Worm (Caenorhabditis elegans) whole organism, young adult: Measurements from ENCODE around the gene F29F11.20.

ENCODE experiments used
- B0336.3 ChIP-seq: fragments of 200-800 bp; sonication (Bioruptor generic); IDR thresholded peaks from 2 replicates; pipeline ENCODE4 v1.3.6; 2022; ENCODE audit warnings: missing genetic modification characterization, missing compliant biosample characterization
- C06A6.2 ChIP-seq: fragments of 200-800 bp; sonication (Bioruptor generic); conservative IDR thresholded peaks from 2 replicates; pipeline ENCODE4 v1.3.6; 2022; ENCODE audit warnings: missing genetic modification characterization, missing compliant biosample characterization
- F23B12.7 ChIP-seq: sonication (generic microtip); optimal IDR thresholded peaks from 2 replicates; lab custom pipeline; 2017; ENCODE audit warnings: missing genetic modification characterization, mild to moderate bottlenecking, missing compliant biosample characterization, antibody characterized with exemption, moderate library complexity; ENCODE audit not compliant: insufficient read depth
- F39B2.1 ChIP-seq: fragments of 200-800 bp; sonication (Bioruptor generic); IDR thresholded peaks from 2 replicates; pipeline ENCODE4 v1.3.6; 2022; ENCODE audit warnings: missing genetic modification reagents, missing genetic modification characterization, missing compliant biosample characterization
- F49E8.2 ChIP-seq: sonication (generic microtip); optimal IDR thresholded peaks from 3 replicates; lab custom pipeline; 2017; ENCODE audit warnings: missing genetic modification characterization, mild to moderate bottlenecking, missing compliant biosample characterization, antibody characterized with exemption, moderate library complexity; ENCODE audit not compliant: insufficient read depth
- F52B5.7 ChIP-seq: sonication (generic microtip); optimal IDR thresholded peaks from 2 replicates; lab custom pipeline; 2016; ENCODE audit warnings: mild to moderate bottlenecking, missing genetic modification characterization, missing compliant biosample characterization
- F57C9.4 ChIP-seq: sonication (generic microtip); optimal IDR thresholded peaks from 2 replicates; lab custom pipeline; 2017; ENCODE audit warnings: mild to moderate bottlenecking, missing genetic modification characterization, missing compliant biosample characterization
- K11D2.4 ChIP-seq: fragments of 200-800 bp; sonication (Bioruptor generic); IDR thresholded peaks from 2 replicates; pipeline ENCODE4 v1.3.6; 2022; ENCODE audit warnings: missing genetic modification reagents, missing genetic modification characterization, missing compliant biosample characterization
- Y79H2A.3 ChIP-seq: fragments of 200-800 bp; sonication (Bioruptor generic); conservative IDR thresholded peaks from 2 replicates; pipeline ENCODE4 v1.3.6; 2022; ENCODE audit warnings: missing genetic modification reagents, missing genetic modification characterization, missing compliant biosample characterization
- Y95B8A.8 ChIP-seq: fragments of 200-800 bp; sonication (Bioruptor generic); IDR thresholded peaks from 2 replicates; pipeline ENCODE4 v1.3.6; 2022; ENCODE audit warnings: missing genetic modification reagents, missing genetic modification characterization, missing compliant biosample characterization
- ZK185.1 ChIP-seq: sonication (generic microtip); optimal IDR thresholded peaks from 2 replicates; lab custom pipeline; 2016; ENCODE audit warnings: mild to moderate bottlenecking, missing genetic modification characterization, missing compliant biosample characterization; ENCODE audit not compliant: poor library complexity, severe bottlenecking
- ama-1 ChIP-seq, 3 experiments: fragments of 150-350 bp in 1 of 3; sonication (generic microtip) in 2 of 3; optimal IDR thresholded peaks; 2 replicates each; lab custom pipeline; 2014 to 2018; ENCODE audit warnings: missing biosample characterization in 2 of 3, missing genetic modification characterization in 2 of 3, missing genetic modification reagents in 2 of 3
- aptf-3 ChIP-seq: fragments of 200-800 bp; sonication (Bioruptor generic); IDR thresholded peaks from 2 replicates; pipeline ENCODE4 v1.3.6; 2022; ENCODE audit warnings: missing genetic modification characterization, missing compliant biosample characterization
- atf-7 ChIP-seq: sonication (generic microtip); optimal IDR thresholded peaks from 2 replicates; lab custom pipeline; 2017; ENCODE audit warnings: mild to moderate bottlenecking, missing genetic modification characterization, missing compliant biosample characterization
- athp-1 ChIP-seq: sonication (generic microtip); optimal IDR thresholded peaks from 2 replicates; lab custom pipeline; 2017; ENCODE audit warnings: mild to moderate bottlenecking, missing genetic modification characterization, missing compliant biosample characterization
- attf-5 ChIP-seq: fragments of 200-800 bp; sonication (Bioruptor generic); optimal IDR thresholded peaks from 2 replicates; lab custom pipeline; 2018; ENCODE audit warnings: mild to moderate bottlenecking, missing genetic modification characterization, missing compliant biosample characterization
- cebp-1 ChIP-seq, 2 experiments: fragments of 200-800 bp in 1 of 2; sonication (Bioruptor generic) in 1 of 2; sonication (generic microtip) in 1 of 2; IDR thresholded peaks in 1 of 2; optimal IDR thresholded peaks in 1 of 2; 2 replicates each; pipeline versions ENCODE4 v1.3.6 to Lab custom; 2017 to 2022; ENCODE audit warnings: missing compliant biosample characterization in 2 of 2, missing genetic modification characterization in 2 of 2, mild to moderate bottlenecking in 1 of 2, missing genetic modification reagents in 1 of 2, moderate library complexity in 1 of 2
- ceh-40 ChIP-seq: fragments of 200-800 bp; sonication (Bioruptor generic); IDR thresholded peaks from 2 replicates; pipeline ENCODE4 v1.3.6; 2022; ENCODE audit warnings: missing genetic modification characterization, missing compliant biosample characterization
- ceh-79 ChIP-seq: sonication (generic microtip); optimal IDR thresholded peaks from 2 replicates; lab custom pipeline; 2017; ENCODE audit warnings: mild to moderate bottlenecking, missing genetic modification characterization, missing compliant biosample characterization
- chd-7 ChIP-seq: sonication (generic microtip); optimal IDR thresholded peaks from 2 replicates; lab custom pipeline; 2016; ENCODE audit warnings: mild to moderate bottlenecking, missing genetic modification characterization, moderate library complexity, missing compliant biosample characterization
- dpl-1 ChIP-seq: fragments of 150-350 bp; optimal IDR thresholded peaks from 2 replicates; lab custom pipeline; 2014; ENCODE audit warnings: missing biosample characterization, missing genetic modification reagents, missing genetic modification characterization
- egl-44 ChIP-seq: fragments of 200-800 bp; sonication (Bioruptor generic); IDR thresholded peaks from 2 replicates; pipeline ENCODE4 v1.3.6; 2022; ENCODE audit warnings: missing genetic modification reagents, missing genetic modification characterization, missing compliant biosample characterization
- ets-4 ChIP-seq: fragments of 200-800 bp; sonication (Bioruptor generic); optimal IDR thresholded peaks from 2 replicates; lab custom pipeline; 2018; ENCODE audit warnings: mild to moderate bottlenecking, missing genetic modification characterization, missing compliant biosample characterization
- lag-1 ChIP-seq: fragments of 200-800 bp; sonication (Bioruptor generic); IDR thresholded peaks from 2 replicates; pipeline ENCODE4 v1.3.6; 2022; ENCODE audit warnings: missing genetic modification reagents, missing genetic modification characterization, missing compliant biosample characterization
- let-526 ChIP-seq: fragments of 200-800 bp; sonication (Bioruptor generic); IDR thresholded peaks from 2 replicates; pipeline ENCODE4 v1.3.6; 2022; ENCODE audit warnings: missing genetic modification reagents, missing genetic modification characterization, missing compliant biosample characterization
- lin-35 ChIP-seq, 3 experiments: fragments of 150-350 bp in 2 of 3; sonication (generic microtip) in 1 of 3; optimal IDR thresholded peaks; 2 replicates each; lab custom pipeline; 2014 to 2018; ENCODE audit warnings: missing biosample characterization in 3 of 3, missing genetic modification characterization in 3 of 3, missing genetic modification reagents in 3 of 3
- madf-3 ChIP-seq: fragments of 200-800 bp; sonication (Bioruptor generic); IDR thresholded peaks from 2 replicates; pipeline ENCODE4 v1.3.6; 2022; ENCODE audit warnings: missing genetic modification reagents, missing genetic modification characterization, missing compliant biosample characterization
- madf-8 ChIP-seq: fragments of 200-800 bp; sonication (Bioruptor generic); conservative IDR thresholded peaks from 2 replicates; pipeline ENCODE4 v1.3.6; 2022; ENCODE audit warnings: missing genetic modification reagents, missing genetic modification characterization, missing compliant biosample characterization
- nfyb-1 ChIP-seq: fragments of 200-800 bp; sonication (Bioruptor generic); IDR thresholded peaks from 2 replicates; pipeline ENCODE4 v1.3.6; 2022; ENCODE audit warnings: missing genetic modification reagents, missing genetic modification characterization, missing compliant biosample characterization
- nhr-120 ChIP-seq: fragments of 200-800 bp; sonication (Bioruptor generic); IDR thresholded peaks from 2 replicates; pipeline ENCODE4 v1.3.6; 2022; ENCODE audit warnings: missing genetic modification characterization, missing compliant biosample characterization
- nhr-80 ChIP-seq: sonication (generic microtip); optimal IDR thresholded peaks from 2 replicates; lab custom pipeline; 2016; ENCODE audit warnings: missing genetic modification characterization, missing compliant biosample characterization
- pha-4 ChIP-seq: fragments of 150-350 bp; sonication (generic microtip); optimal IDR thresholded peaks from 2 replicates; lab custom pipeline; 2014; ENCODE audit warnings: missing biosample characterization, missing genetic modification reagents, missing genetic modification characterization
- sdz-38 ChIP-seq: sonication (generic microtip); optimal IDR thresholded peaks from 2 replicates; lab custom pipeline; 2016; ENCODE audit warnings: missing genotype, missing genetic modification characterization, missing compliant biosample characterization
- snpc-3.4 ChIP-seq: sonication (generic microtip); optimal IDR thresholded peaks from 2 replicates; lab custom pipeline; 2017; ENCODE audit warnings: missing genetic modification characterization, mild to moderate bottlenecking, missing compliant biosample characterization, antibody characterized with exemption, moderate library complexity, missing genotype, missing genetic modification reagents
- somi-1 ChIP-seq: fragments of 200-800 bp; sonication (Bioruptor generic); optimal IDR thresholded peaks from 2 replicates; lab custom pipeline; 2018; ENCODE audit warnings: mild to moderate bottlenecking, missing genetic modification characterization, missing compliant biosample characterization
- sptf-2 ChIP-seq: fragments of 200-800 bp; sonication (Bioruptor generic); optimal IDR thresholded peaks from 2 replicates; lab custom pipeline; 2018; ENCODE audit warnings: mild to moderate bottlenecking, missing genetic modification characterization, missing compliant biosample characterization
- tlf-1 ChIP-seq: fragments of 200-800 bp; sonication (Bioruptor generic); optimal IDR thresholded peaks from 2 replicates; lab custom pipeline; 2018; ENCODE audit warnings: mild to moderate bottlenecking, missing genetic modification characterization, missing compliant biosample characterization
- unc-62 ChIP-seq: fragments of 150-350 bp; optimal IDR thresholded peaks from 2 replicates; lab custom pipeline; 2014; ENCODE audit warnings: missing biosample characterization, missing genetic modification reagents, missing genetic modification characterization
- zim-3 ChIP-seq: sonication (generic microtip); optimal IDR thresholded peaks from 2 replicates; lab custom pipeline; 2017; ENCODE audit warnings: mild to moderate bottlenecking, missing genetic modification characterization, moderate library complexity, missing compliant biosample characterization
- ztf-18 ChIP-seq: sonication (generic microtip); optimal IDR thresholded peaks from 2 replicates; lab custom pipeline; 2016; ENCODE audit warnings: missing genotype, mild to moderate bottlenecking, missing genetic modification characterization, missing compliant biosample characterization

The F29F11.20 gene

ce11 chrV:10708346-10708745, 20.6 kb downstream of the F29F11.20 start:
- no peak for TF ChIP-seq B0336.3 (GFP tag; lab: Robert Waterston, UW)
- TF ChIP-seq F39B2.1 (GFP tag; lab: Robert Waterston, UW): no peak
- TF ChIP-seq madf-8 (GFP tag; lab: Robert Waterston, UW): no peak
- TF ChIP-seq dpl-1: no peak
- no peak for TF ChIP-seq cebp-1 (GFP tag; IDR thresholded peaks at IDR 0.05; lab: Robert Waterston, UW)
- peak; percentile 28 for TF ChIP-seq cebp-1 (tag; optimal IDR thresholded peaks at IDR 0.05; lab: Kevin White, UChicago)
- TF ChIP-seq zim-3 (tag; lab: Kevin White, UChicago): no peak
- TF ChIP-seq egl-44 (GFP tag; lab: Robert Waterston, UW): no peak
- TF ChIP-seq, all 124 proteins: peak for 1

ce11 chrV:10709385-10709784, 21.7 kb downstream of the F29F11.20 start:
- TF ChIP-seq unc-62 (GFP tag; lab: Kevin White, UChicago) (no peak), cebp-1 (GFP tag; IDR thresholded peaks at IDR 0.05; lab: Robert Waterston, UW) (no peak), cebp-1 (tag; optimal IDR thresholded peaks at IDR 0.05; lab: Kevin White, UChicago) (peak; percentile 78), athp-1 (tag; lab: Kevin White, UChicago) (no peak)

ce11 chrV:10711004-10711403, 23.3 kb downstream of the F29F11.20 start:
- TF ChIP-seq K11D2.4 (GFP tag; lab: Robert Waterston, UW) (no peak), aptf-3 (no peak), sptf-2 (GFP tag; lab: Kevin White, UChicago) (no peak), nhr-80 (tag; lab: Kevin White, UChicago) (peak; percentile 1), pha-4 (no peak)

ce11 chrV:10711829-10712607, 24.3 kb downstream of the F29F11.20 start:
- TF ChIP-seq attf-5 (GFP tag; lab: Kevin White, UChicago) (peak; percentile 8), lin-35 (GFP tag; optimal IDR thresholded peaks at IDR 0.05; lab: Kevin White, UChicago) (peak in 2 of 3 experiments; percentile 3 to 21), nhr-120 (GFP tag; lab: Robert Waterston, UW) (no peak), lag-1 (GFP tag; lab: Robert Waterston, UW) (no peak), ama-1 (optimal IDR thresholded peaks at IDR 0.05; lab: Kevin White, UChicago) (peak; percentile 35), ama-1 (GFP tag; optimal IDR thresholded peaks at IDR 0.05; lab: Kevin White, UChicago) (no peak), F23B12.7 (tag; lab: Kevin White, UChicago) (peak; percentile 4), somi-1 (GFP tag; lab: Kevin White, UChicago) (no peak), chd-7 (tag; lab: Kevin White, UChicago) (peak; percentile 28), madf-3 (GFP tag; lab: Robert Waterston, UW) (0 out of 2 replicates have a peak, but pooled peaks have one; percentile 42), K11D2.4 (GFP tag; lab: Robert Waterston, UW) (0 out of 2 replicates have a peak, but pooled peaks have one; percentile 10), ets-4 (GFP tag; lab: Kevin White, UChicago) (no peak), C06A6.2 (0 out of 2 replicates have a peak, but pooled peaks have one; percentile 17), Y79H2A.3 (GFP tag; lab: Robert Waterston, UW) (peak; percentile 34; the same call in 1 of the 2 replicates), tlf-1 (no peak), ztf-18 (tag; lab: Kevin White, UChicago) (no peak), ceh-79 (tag; lab: Kevin White, UChicago) (no peak), cebp-1 (GFP tag; IDR thresholded peaks at IDR 0.05; lab: Robert Waterston, UW) (no peak), cebp-1 (tag; optimal IDR thresholded peaks at IDR 0.05; lab: Kevin White, UChicago) (peak; percentile 55), F52B5.7 (tag; lab: Kevin White, UChicago) (peak; percentile 8), ceh-40 (0 out of 2 replicates have a peak, but pooled peaks have one; percentile 24), let-526 (GFP tag; lab: Robert Waterston, UW) (0 out of 2 replicates have a peak, but pooled peaks have one; percentile 39), Y95B8A.8 (GFP tag; lab: Robert Waterston, UW) (peak; percentile 55; the same call in 1 of the 2 replicates), snpc-3.4 (no peak), ZK185.1 (tag; lab: Kevin White, UChicago) (peak; percentile 18), sdz-38 (tag; lab: Kevin White, UChicago) (no peak), F49E8.2 (tag; lab: Kevin White, UChicago) (no peak), atf-7 (tag; lab: Kevin White, UChicago) (peak; percentile 41), B0336.3 (GFP tag; lab: Robert Waterston, UW) (peak; percentile 73), F57C9.4 (tag; lab: Kevin White, UChicago) (no peak), nfyb-1 (peak; percentile 61; the same call in 1 of the 2 replicates)
